Worm (Caenorhabditis elegans) whole organism, L1 larva: Measurements from ENCODE around the gene his-16.

Source experiments
- C16A3.4 ChIP-seq: fragments of 150-350 bp; optimal IDR thresholded peaks from 2 replicates; lab custom pipeline; 2014; ENCODE audit warnings: missing biosample characterization, missing genetic modification characterization
- F16B12.6 ChIP-seq: fragments of 150-350 bp; optimal IDR thresholded peaks from 2 replicates; lab custom pipeline; 2014; ENCODE audit warnings: missing biosample characterization, missing genetic modification characterization
- aly-2 ChIP-seq: fragments of 150-350 bp; optimal IDR thresholded peaks from 2 replicates; lab custom pipeline; 2014; ENCODE audit warnings: missing biosample characterization, missing genetic modification characterization
- blmp-1 ChIP-seq: fragments of 150-350 bp; optimal IDR thresholded peaks from 2 replicates; lab custom pipeline; 2014; ENCODE audit warnings: missing biosample characterization, missing genetic modification characterization
- ceh-82 ChIP-seq, 3 experiments: fragments of 150-350 bp in 1 of 3; sonication (generic microtip) in 2 of 3; optimal IDR thresholded peaks; 2 replicates each; lab custom pipeline; 2014 to 2017; ENCODE audit warnings: missing biosample characterization in 3 of 3, missing genetic modification characterization in 3 of 3
- ces-1 ChIP-seq: fragments of 150-350 bp; optimal IDR thresholded peaks from 2 replicates; lab custom pipeline; 2014; ENCODE audit warnings: missing biosample characterization, missing genetic modification reagents, missing genetic modification characterization
- dpl-1 ChIP-seq, 3 experiments: fragments of 150-350 bp in 2 of 3; sonication (generic microtip) in 1 of 3; optimal IDR thresholded peaks; 2 replicates each; lab custom pipeline; 2014 to 2017; ENCODE audit warnings: missing biosample characterization in 3 of 3, missing genetic modification characterization in 3 of 3, missing genetic modification reagents in 3 of 3
- efl-1 ChIP-seq, 4 experiments: fragments of 150-350 bp; optimal IDR thresholded peaks in 3 of 4; peaks in 1 of 4; 1 replicate in 1 of 4; 2 replicates in 3 of 4; lab custom pipeline; 2014; ENCODE audit warnings: missing biosample characterization in 2 of 4, missing genetic modification characterization in 2 of 4, missing genetic modification reagents in 2 of 4
- elt-2 ChIP-seq: sonication (generic microtip); optimal IDR thresholded peaks from 2 replicates; lab custom pipeline; 2016; ENCODE audit warnings: missing genetic modification characterization, mild to moderate bottlenecking, inconsistent platforms, missing compliant biosample characterization, missing genetic modification reagents
- elt-3 ChIP-seq, 6 experiments: fragments of 150-350 bp in 1 of 6; sonication (generic microtip); optimal IDR thresholded peaks; 2 replicates each; lab custom pipeline; 2017 to 2018; ENCODE audit warnings: missing biosample characterization in 6 of 6, missing genetic modification characterization in 6 of 6, inconsistent platforms in 1 of 6
- ets-5 ChIP-seq: fragments of 200-800 bp; sonication (Bioruptor generic); IDR thresholded peaks from 2 replicates; pipeline ENCODE4 v1.3.6; 2022; ENCODE audit warnings: missing genetic modification characterization, missing compliant biosample characterization
- fkh-10 ChIP-seq: sonication (generic microtip); optimal IDR thresholded peaks from 2 replicates; lab custom pipeline; 2017; ENCODE audit warnings: missing biosample characterization, missing genetic modification reagents, missing genetic modification characterization
- fos-1 ChIP-seq: fragments of 150-350 bp; optimal IDR thresholded peaks from 2 replicates; lab custom pipeline; 2014; ENCODE audit warnings: missing biosample characterization, missing genetic modification characterization
- grh-1 ChIP-seq: fragments of 200-800 bp; sonication (Bioruptor generic); IDR thresholded peaks from 2 replicates; pipeline ENCODE4 v1.3.6; 2022; ENCODE audit warnings: missing genetic modification reagents, missing genetic modification characterization, missing compliant biosample characterization
- isw-1 ChIP-seq: fragments of 200-800 bp; sonication (Bioruptor generic); IDR thresholded peaks from 2 replicates; pipeline ENCODE4 v1.3.6; 2022; ENCODE audit warnings: missing genetic modification characterization, missing compliant biosample characterization
- lin-13 ChIP-seq: fragments of 150-350 bp; optimal IDR thresholded peaks from 2 replicates; lab custom pipeline; 2014; ENCODE audit warnings: missing biosample characterization, missing genetic modification reagents, missing genetic modification characterization
- lin-35 ChIP-seq, 2 experiments: fragments of 150-350 bp; optimal IDR thresholded peaks; 2 replicates each; lab custom pipeline; 2014; ENCODE audit warnings: missing biosample characterization in 2 of 2, missing genetic modification characterization in 2 of 2, missing genetic modification reagents in 2 of 2
- lsy-2 ChIP-seq, 2 experiments: fragments of 150-350 bp; optimal IDR thresholded peaks; 2 replicates each; lab custom pipeline; 2014; ENCODE audit warnings: missing biosample characterization in 2 of 2, missing genetic modification characterization in 2 of 2
- mef-2 ChIP-seq: fragments of 150-350 bp; optimal IDR thresholded peaks from 2 replicates; lab custom pipeline; 2014; ENCODE audit warnings: missing biosample characterization, missing genetic modification characterization
- nhr-19 ChIP-seq: fragments of 200-800 bp; sonication (Bioruptor generic); conservative IDR thresholded peaks from 2 replicates; pipeline ENCODE4 v1.3.6; 2022; ENCODE audit warnings: missing genetic modification characterization, missing compliant biosample characterization
- nhr-20 ChIP-seq: sonication (generic microtip); optimal IDR thresholded peaks from 2 replicates; lab custom pipeline; 2016; ENCODE audit warnings: mild to moderate bottlenecking, missing genetic modification characterization, missing compliant biosample characterization
- nhr-47 ChIP-seq: sonication (generic microtip); optimal IDR thresholded peaks from 2 replicates; lab custom pipeline; 2016; ENCODE audit warnings: mild to moderate bottlenecking, missing genetic modification characterization, moderate library complexity, missing compliant biosample characterization
- nhr-71 ChIP-seq: sonication (generic microtip); optimal IDR thresholded peaks from 2 replicates; lab custom pipeline; 2016; ENCODE audit warnings: mild to moderate bottlenecking, missing genetic modification characterization, moderate library complexity, missing compliant biosample characterization
- nhr-77 ChIP-seq: fragments of 150-350 bp; optimal IDR thresholded peaks from 2 replicates; lab custom pipeline; 2014; ENCODE audit warnings: missing biosample characterization, missing genetic modification characterization
- nhr-85 ChIP-seq: sonication (generic microtip); peaks from one replicate; lab custom pipeline; 2016; ENCODE audit warnings: missing genetic modification characterization, inconsistent platforms, missing compliant biosample characterization
- nhr-90 ChIP-seq: sonication (generic microtip); optimal IDR thresholded peaks from 2 replicates; lab custom pipeline; 2016; ENCODE audit warnings: mild to moderate bottlenecking, missing genetic modification characterization, missing compliant biosample characterization; ENCODE audit not compliant: poor library complexity
- skn-1 ChIP-seq: fragments of 150-350 bp; optimal IDR thresholded peaks from 2 replicates; lab custom pipeline; 2014; ENCODE audit warnings: missing biosample characterization, missing genetic modification characterization
- snpc-4 ChIP-seq: fragments of 150-350 bp; optimal IDR thresholded peaks from 2 replicates; lab custom pipeline; 2014; ENCODE audit warnings: missing biosample characterization, missing genetic modification characterization
- snu-23 ChIP-seq: sonication (generic microtip); optimal IDR thresholded peaks from 2 replicates; lab custom pipeline; 2016; ENCODE audit warnings: missing genetic modification characterization, missing compliant biosample characterization
- sptf-1 ChIP-seq: fragments of 150-350 bp; optimal IDR thresholded peaks from 2 replicates; lab custom pipeline; 2014; ENCODE audit warnings: missing biosample characterization, missing genetic modification characterization
- swsn-7 ChIP-seq: sonication (generic microtip); optimal IDR thresholded peaks from 2 replicates; lab custom pipeline; 2016; ENCODE audit warnings: missing genetic modification characterization, missing compliant biosample characterization
- tlp-1 ChIP-seq: fragments of 150-350 bp; optimal IDR thresholded peaks from 2 replicates; lab custom pipeline; 2014; ENCODE audit warnings: missing biosample characterization, missing genetic modification characterization
- unc-62 ChIP-seq: fragments of 150-350 bp; optimal IDR thresholded peaks from 2 replicates; lab custom pipeline; 2014; ENCODE audit warnings: missing biosample characterization, missing genetic modification reagents, missing genetic modification characterization
- unc-86 ChIP-seq: sonication (generic microtip); optimal IDR thresholded peaks from 2 replicates; lab custom pipeline; 2016; ENCODE audit warnings: missing genetic modification characterization, missing compliant biosample characterization
- unc-98 ChIP-seq: fragments of 200-800 bp; sonication (Bioruptor generic); IDR thresholded peaks from 2 replicates; pipeline ENCODE4 v1.3.6; 2022; ENCODE audit warnings: missing genetic modification characterization, missing compliant biosample characterization
- zag-1 ChIP-seq: fragments of 150-350 bp; optimal IDR thresholded peaks from 2 replicates; lab custom pipeline; 2014; ENCODE audit warnings: missing biosample characterization, missing genetic modification characterization
- ztf-11 ChIP-seq, 2 experiments: sonication (generic microtip); optimal IDR thresholded peaks; 2 replicates each; lab custom pipeline; 2016 to 2017; ENCODE audit warnings: missing genetic modification characterization in 2 of 2, missing biosample characterization in 1 of 2, missing compliant biosample characterization in 1 of 2

his-16 gene

DNA sequence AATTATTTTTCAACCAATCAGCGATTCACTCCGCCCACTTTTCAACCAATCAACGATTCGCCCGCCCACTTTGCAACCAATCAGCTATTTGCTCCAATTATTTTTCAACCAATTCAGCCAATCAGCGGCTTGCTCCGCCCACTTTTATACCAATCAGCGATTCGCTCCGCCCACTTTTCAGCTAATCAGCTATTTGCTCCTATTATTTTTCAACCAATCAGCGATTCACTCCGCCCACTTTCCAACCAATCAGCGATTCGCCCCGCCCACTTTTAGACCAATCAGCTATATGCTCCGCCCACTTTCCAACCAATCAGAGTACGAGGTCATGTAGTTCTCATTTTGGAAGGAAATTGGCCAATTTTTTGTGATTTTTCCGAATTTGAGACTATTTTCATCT, 37.4 kb upstream of the his-16 start:
- TF ChIP-seq nhr-47 (tag; lab: Kevin White, UChicago) = no peak
- no peak for TF ChIP-seq F16B12.6 (tag; lab: Kevin White, UChicago)
- no peak for TF ChIP-seq grh-1
- TF ChIP-seq unc-62 (GFP tag; lab: Kevin White, UChicago) = no peak
- TF ChIP-seq unc-98 (GFP tag; lab: Robert Waterston, UW) = no peak
- no peak for TF ChIP-seq nhr-77 (tag; lab: Kevin White, UChicago)
- no peak for TF ChIP-seq fkh-10 (GFP tag; lab: Kevin White, UChicago)
- TF ChIP-seq snu-23 (GFP tag; lab: Kevin White, UChicago) = no peak
- TF ChIP-seq C16A3.4 (tag; lab: Kevin White, UChicago) = no peak
- no peak for TF ChIP-seq snpc-4 (tag; lab: Kevin White, UChicago)
- no peak for TF ChIP-seq zag-1 (tag; lab: Kevin White, UChicago)
- no peak for TF ChIP-seq aly-2 (tag; lab: Kevin White, UChicago)

DNA sequence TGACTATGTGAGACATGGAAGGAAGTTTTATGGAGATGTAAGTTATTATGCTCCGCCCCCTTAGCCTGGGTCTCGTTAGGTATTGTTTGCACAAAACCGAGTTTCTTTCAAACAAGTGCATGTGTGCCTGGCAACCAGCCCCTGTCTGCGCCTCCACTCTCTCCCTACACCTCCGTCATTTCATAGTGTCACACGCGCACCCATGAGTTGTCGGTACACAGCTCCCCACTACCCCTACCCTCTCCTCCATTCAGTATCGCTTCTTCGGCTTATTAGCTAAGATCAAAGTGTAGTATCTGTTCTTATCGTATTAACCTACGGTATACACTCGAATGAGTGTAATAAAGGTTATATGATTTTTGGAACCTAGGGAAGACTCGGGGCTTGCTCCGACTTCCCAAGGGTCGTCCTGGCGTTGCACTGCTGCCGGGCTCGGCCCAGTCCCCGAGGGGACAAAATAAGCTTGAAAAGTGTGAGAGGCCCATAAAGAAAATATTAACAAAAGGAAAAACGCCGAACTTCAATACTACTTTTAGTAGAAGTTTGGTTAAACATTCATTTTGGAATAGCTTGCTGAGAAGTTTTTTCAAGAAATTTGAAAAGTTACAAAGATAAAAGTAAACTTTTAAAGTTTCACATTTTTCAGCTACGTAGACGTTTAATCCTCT, 34.7 kb upstream of the his-16 start:
- TF ChIP-seq elt-2 (tag; lab: Kevin White, UChicago) (peak; percentile 62), snpc-4 (tag; lab: Kevin White, UChicago) (peak; percentile 73), nhr-90 (tag; lab: Kevin White, UChicago) (peak; percentile 60), nhr-47 (tag; lab: Kevin White, UChicago) (peak; percentile 49), nhr-71 (tag; lab: Kevin White, UChicago) (peak; percentile 38), nhr-19 (peak; percentile 10; the same call in 1 of the 2 replicates), nhr-20 (tag; lab: Kevin White, UChicago) (peak; percentile 35), elt-3 (tag; optimal IDR thresholded peaks at IDR 0.05; lab: Kevin White, UChicago) (peak in 1 of 6 experiments; percentile 6)

DNA sequence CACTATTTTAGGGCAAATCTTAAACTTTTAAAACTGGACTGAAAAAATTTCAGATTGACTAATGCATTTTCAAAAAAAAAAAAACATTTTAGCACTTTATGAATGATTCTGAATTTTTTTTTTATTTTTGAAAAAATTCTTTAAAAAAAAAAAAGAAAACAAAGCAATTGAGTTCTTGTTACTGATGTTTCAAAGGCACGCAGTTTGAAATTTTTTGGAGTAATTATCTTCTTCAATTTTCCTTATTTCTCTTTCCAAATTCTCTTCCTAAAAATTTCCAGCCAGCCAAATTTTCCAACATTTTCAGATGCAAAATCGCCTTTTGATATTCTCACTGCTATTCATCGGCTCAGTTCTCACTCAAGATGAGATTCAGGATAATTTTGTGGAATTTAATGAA, 34.1 kb upstream of the his-16 start, which contains the start of gene F08G2.8:
Gene F08G2.8 (plus strand): TSS at position 301 of the 400 bp plus-strand sequence.
- peak; percentile 48 for TF ChIP-seq nhr-85 (tag; lab: Kevin White, UChicago)
- TF ChIP-seq ces-1 = no peak
- TF ChIP-seq unc-86 (tag; lab: Kevin White, UChicago) = no peak

DNA sequence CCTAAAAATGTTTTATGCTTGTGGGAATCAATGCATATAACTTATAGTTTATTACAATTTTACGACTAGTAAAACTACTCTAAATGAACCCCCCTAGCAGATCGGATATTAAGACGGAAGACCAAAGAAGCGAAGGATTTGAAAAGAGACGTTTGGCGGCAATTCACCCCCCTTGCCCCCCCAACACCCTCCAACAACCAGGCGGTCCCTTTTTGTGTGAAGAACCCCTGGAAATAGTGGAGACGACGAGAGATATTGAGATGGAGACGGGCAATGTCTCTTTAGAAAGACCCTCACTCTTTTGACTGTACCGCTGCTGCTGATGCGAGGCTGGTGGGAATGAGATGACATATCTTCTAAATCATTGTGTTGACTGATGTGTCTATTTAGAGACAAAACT, 29.4 kb upstream of the his-16 start:
- TF ChIP-seq blmp-1 = peak; percentile 2
- TF ChIP-seq snpc-4 (tag; lab: Kevin White, UChicago) = no peak
- TF ChIP-seq lin-35 (GFP tag; optimal IDR thresholded peaks at IDR 0.05; lab: Kevin White, UChicago) = peak in 1 of 2 experiments; percentile 14
- TF ChIP-seq dpl-1 (GFP tag; optimal IDR thresholded peaks at IDR 0.05; lab: Kevin White, UChicago) = peak in 1 of 3 experiments; percentile 35
- peak; percentile 17 to 32 for TF ChIP-seq efl-1 (optimal IDR thresholded peaks at IDR 0.05; lab: Kevin White, UChicago)
- TF ChIP-seq efl-1 (GFP tag; optimal IDR thresholded peaks at IDR 0.05 in 1 of 2; lab: Kevin White, UChicago) = no peak
- peak; percentile 11 for TF ChIP-seq snu-23 (GFP tag; lab: Kevin White, UChicago)
- peak in 1 of 2 experiments; percentile 4 for TF ChIP-seq lsy-2 (tag; optimal IDR thresholded peaks at IDR 0.05; lab: Kevin White, UChicago)
- TF ChIP-seq fos-1 = no peak
- TF ChIP-seq nhr-85 (tag; lab: Kevin White, UChicago) = peak; percentile 54

DNA sequence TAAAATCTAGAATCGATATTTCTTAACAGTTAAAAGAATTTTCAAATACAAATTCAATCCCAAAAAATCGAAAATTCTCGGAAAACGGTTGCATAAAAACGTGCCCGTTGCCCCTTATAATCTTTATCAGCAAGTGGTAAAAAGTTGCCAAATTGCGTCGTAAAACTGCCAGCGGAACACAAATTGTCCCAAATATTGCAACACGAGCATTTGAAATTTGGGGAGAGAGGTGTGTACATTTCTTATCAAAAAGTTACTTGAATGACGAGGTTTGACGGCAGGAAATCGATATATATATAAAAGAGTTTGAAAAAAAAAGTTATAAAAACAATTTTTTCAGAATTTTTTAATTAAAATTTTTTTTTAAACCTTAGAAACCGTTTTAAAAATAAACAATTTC, 28.1 kb upstream of the his-16 start:
- TF ChIP-seq ceh-82 (tag; optimal IDR thresholded peaks at IDR 0.05; lab: Kevin White, UChicago) (no peak), nhr-85 (tag; lab: Kevin White, UChicago) (no peak), unc-98 (GFP tag; lab: Robert Waterston, UW) (no peak), tlp-1 (tag; lab: Kevin White, UChicago) (no peak), ztf-11 (tag; optimal IDR thresholded peaks at IDR 0.05; lab: Kevin White, UChicago) (no peak), lin-13 (GFP tag; lab: Kevin White, UChicago) (no peak), dpl-1 (GFP tag; optimal IDR thresholded peaks at IDR 0.05; lab: Kevin White, UChicago) (no peak), sptf-1 (tag; lab: Kevin White, UChicago) (no peak), isw-1 (GFP tag; lab: Robert Waterston, UW) (no peak), unc-86 (tag; lab: Kevin White, UChicago) (no peak), nhr-47 (tag; lab: Kevin White, UChicago) (no peak), skn-1 (tag; lab: Kevin White, UChicago) (no peak), blmp-1 (no peak), nhr-20 (tag; lab: Kevin White, UChicago) (no peak), swsn-7 (tag; lab: Kevin White, UChicago) (no peak), ets-5 (GFP tag; lab: Robert Waterston, UW) (no peak), lin-35 (GFP tag; optimal IDR thresholded peaks at IDR 0.05; lab: Kevin White, UChicago) (no peak), mef-2 (tag; lab: Kevin White, UChicago) (no peak)
